Worm (Caenorhabditis elegans): ENCODE results near the gene npp-25.

DNA sequence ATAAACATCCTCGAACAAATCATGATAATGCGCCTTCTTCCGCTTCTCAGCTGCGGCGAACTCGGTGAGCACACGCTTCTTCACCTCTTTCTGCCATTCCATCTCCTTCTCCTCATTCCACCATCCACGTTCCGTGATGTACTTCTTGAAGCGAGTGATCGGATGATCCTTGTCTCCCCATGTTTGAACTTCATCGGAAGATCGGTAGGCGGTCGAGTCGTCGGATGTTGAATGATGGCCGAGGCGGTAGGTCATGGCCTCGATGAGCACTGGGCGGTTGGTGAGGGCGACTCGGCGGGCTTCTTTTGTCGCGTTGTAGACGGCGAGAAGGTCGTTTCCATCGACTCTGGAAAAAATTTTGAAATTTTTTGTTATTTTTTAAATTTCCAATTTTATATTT, 42.5 kb upstream of the npp-25 start:
- TF ChIP-seq tbx-37 (GFP tag; conservative IDR thresholded peaks at IDR 0.05) (no peak), pes-1 (GFP tag; IDR thresholded peaks at IDR 0.05) (no peak), ama-1 (optimal IDR thresholded peaks at IDR 0.05) (no peak), ets-7 (tag; optimal IDR thresholded peaks at IDR 0.05) (no peak), hmg-4 (GFP tag; optimal IDR thresholded peaks at IDR 0.05) (no peak), tra-4 (tag; optimal IDR thresholded peaks at IDR 0.05) (no peak), F13C5.2 (tag; optimal IDR thresholded peaks at IDR 0.05) (no peak), flt-1 (GFP tag; IDR thresholded peaks at IDR 0.05) (no peak), B0310.2 (tag; optimal IDR thresholded peaks at IDR 0.05) (no peak)

All from whole organism, early embryonic.